Worm (Caenorhabditis elegans): ENCODE measurements around the gene F42A9.11.
A peak's percentile ranks its signal among the peaks of the same experiment; 100 is the strongest.

F42A9.11 gene

ce11 chrIV:8614680-8615079 lies 12.8 kb upstream of the F42A9.11 start, which contains the start of gene cyp-33E3:
TSS of gene cyp-33E3 (plus strand) at chrIV:8614995.
- no peak for TF ChIP-seq him-1 (tag; optimal IDR thresholded peaks at IDR 0.05)

DNA sequence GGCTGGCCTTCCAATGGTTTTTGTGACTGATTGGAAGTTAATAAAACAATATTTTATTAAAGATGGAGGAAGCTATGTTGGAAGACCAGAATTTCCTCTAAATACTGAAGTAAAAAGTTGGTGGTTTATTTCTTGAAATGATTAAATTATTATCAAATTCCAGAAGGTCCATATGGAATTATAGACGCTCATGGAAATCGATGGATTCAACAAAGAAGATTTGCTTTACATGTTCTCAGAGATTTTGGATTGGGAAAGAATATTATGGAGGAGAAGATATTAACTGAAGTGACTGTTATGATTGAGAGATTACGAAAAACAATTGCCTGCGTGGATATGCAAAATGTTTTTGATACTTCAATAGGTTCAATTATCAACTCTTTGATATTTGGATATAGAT lies 12.1 kb upstream of the F42A9.11 start:
- TF ChIP-seq dao-5 (tag; optimal IDR thresholded peaks at IDR 0.05) = no peak
- TF ChIP-seq W03F9.2 (tag; optimal IDR thresholded peaks at IDR 0.05) = no peak
- no peak for TF ChIP-seq him-1 (tag; optimal IDR thresholded peaks at IDR 0.05)

DNA sequence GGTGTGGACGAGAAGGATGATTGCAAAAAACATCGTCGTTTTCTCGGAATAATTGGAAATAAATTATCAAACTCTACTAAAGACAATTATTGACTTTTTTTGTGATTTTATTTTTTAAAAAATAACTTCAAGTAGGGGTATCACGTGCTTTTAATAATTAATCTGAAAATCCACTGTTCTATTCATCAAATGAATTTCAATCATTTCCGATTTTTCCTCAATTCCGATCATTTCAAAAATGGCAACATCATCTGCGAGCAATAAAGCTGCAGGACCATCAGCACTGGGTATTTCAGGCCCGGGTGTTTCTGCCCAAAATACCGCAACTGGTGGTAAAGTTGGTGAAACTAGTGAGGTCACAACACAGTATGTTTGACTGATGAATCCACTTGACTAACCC lies 10.4 kb upstream of the F42A9.11 start, which contains the start of the genes F42A9.7 and F42A9.3:
F42A9.7 (minus strand) TSS at position 101 of the 400 bp plus-strand sequence.
F42A9.3 (plus strand) TSS at position 214 of the 400 bp plus-strand sequence.
- no peak for TF ChIP-seq him-1 (tag; optimal IDR thresholded peaks at IDR 0.05)
- TF ChIP-seq dao-5 (tag; optimal IDR thresholded peaks at IDR 0.05) = no peak
- TF ChIP-seq W03F9.2 (tag; optimal IDR thresholded peaks at IDR 0.05) = no peak

ce11 chrIV:8618698-8619097 lies 8.7 kb upstream of the F42A9.11 start, which contains the start of gene F42A9.8:
TSS of gene F42A9.8 (minus strand) at chrIV:8618785.
- TF ChIP-seq dao-5 (tag; optimal IDR thresholded peaks at IDR 0.05) (no peak), him-1 (tag; optimal IDR thresholded peaks at IDR 0.05) (no peak), W03F9.2 (tag; optimal IDR thresholded peaks at IDR 0.05) (peak; percentile 20)

DNA sequence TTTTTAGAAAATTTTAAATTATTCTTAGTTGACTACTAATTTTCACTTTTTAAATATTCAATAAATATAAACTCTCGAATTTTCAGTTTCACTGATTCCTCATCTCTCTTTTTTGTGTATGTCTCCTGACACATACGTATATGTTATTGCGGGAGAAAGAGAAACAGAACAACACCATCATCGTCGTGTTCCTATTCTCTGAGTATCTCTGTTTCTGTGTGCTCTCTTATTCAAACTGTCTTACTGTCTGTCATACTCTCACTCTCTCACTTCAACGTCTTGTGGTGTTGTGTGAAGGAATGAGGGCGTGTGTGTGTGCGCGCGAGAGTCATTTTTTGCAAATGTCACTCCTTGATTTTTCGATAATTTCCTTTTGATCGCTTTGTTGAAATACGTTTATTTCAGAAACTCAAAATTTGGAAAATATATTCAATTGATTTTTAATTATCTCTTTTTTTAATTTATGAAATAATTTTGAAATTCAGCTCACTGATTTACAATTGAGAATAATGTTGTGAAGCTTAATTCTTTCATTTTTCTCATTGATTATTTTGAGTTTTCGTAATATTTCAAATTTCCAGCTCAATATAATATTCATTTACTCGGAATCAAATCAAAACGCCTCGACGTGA lies 7.2 kb upstream of the F42A9.11 start, which contains the start of gene lin-49:
lin-49 (plus strand) TSS at position 582 of the 632 bp plus-strand sequence.
- TF ChIP-seq him-1 (tag; optimal IDR thresholded peaks at IDR 0.05) (no peak), W03F9.2 (tag; optimal IDR thresholded peaks at IDR 0.05) (peak; percentile 61)

DNA sequence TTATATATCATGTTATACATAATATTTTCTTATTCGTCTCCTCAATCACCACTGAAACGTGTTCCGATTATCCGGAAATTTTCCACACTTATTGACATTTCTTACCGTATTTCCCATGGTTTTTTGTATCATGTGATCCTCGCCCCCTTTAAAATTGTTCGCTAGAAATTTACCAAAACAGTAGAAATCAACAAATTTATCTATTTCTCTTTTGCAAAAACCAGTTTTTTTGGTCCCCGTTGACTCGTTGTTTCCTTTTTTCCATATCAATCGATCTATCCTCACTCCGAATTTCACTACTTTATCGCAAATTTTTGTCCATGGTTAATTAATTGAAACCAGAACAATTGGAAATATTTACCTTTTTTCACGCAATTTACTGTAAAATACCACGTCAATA lies 1.7 kb upstream of the F42A9.11 start:
- TF ChIP-seq W03F9.2 (tag; optimal IDR thresholded peaks at IDR 0.05) = no peak
- TF ChIP-seq him-1 (tag; optimal IDR thresholded peaks at IDR 0.05) = no peak
- no peak for TF ChIP-seq dao-5 (tag; optimal IDR thresholded peaks at IDR 0.05)

DNA sequence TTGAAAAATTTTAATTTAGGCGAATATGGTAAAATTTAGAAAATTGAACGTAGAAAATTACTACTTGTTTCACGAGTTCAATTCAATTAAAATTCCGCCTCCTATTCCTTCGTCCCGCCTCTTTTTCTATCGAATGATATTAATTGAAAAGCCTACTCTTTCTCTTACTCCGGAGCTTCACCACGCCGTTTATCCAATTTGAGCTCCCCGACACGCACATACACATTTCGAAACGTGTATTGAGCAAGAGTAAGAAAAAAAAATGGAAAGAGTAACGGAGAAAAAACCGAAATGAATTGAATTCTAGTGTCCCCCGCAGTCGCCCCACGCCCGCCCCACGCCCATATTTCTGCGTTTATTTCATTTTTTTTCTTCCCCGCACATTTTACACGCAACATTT lies 1.1 kb upstream of the F42A9.11 start:
- TF ChIP-seq dao-5 (tag; optimal IDR thresholded peaks at IDR 0.05) (no peak), W03F9.2 (tag; optimal IDR thresholded peaks at IDR 0.05) (no peak), him-1 (tag; optimal IDR thresholded peaks at IDR 0.05) (no peak)

ce11 chrIV:8628262-8628661 lies 825 bp downstream of the F42A9.11 start:
- TF ChIP-seq dao-5 (tag; optimal IDR thresholded peaks at IDR 0.05) (no peak), W03F9.2 (tag; optimal IDR thresholded peaks at IDR 0.05) (no peak), him-1 (tag; optimal IDR thresholded peaks at IDR 0.05) (no peak)

DNA sequence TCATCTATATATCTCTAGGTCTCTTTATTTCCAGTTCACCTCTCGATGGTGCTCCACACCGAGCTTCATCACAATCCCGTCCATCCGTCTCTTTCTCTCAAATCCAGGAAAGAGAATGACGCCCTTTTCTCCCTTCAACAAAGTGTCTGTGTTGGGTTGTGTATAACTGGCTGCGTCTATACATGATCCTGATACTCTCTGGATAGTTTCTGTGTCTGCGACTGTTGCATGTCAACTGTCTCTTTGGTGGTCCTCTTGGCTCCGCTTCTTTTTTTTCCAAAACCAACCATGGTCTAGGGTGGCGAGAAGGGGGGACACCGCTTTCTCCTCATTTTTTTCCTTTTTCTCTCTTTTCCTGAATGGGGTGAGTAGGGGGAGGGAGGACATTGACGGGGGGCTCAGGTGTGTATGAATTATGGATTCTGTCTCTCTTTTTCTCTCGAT lies 2.2 kb downstream of the F42A9.11 start:
- TF ChIP-seq him-1 (tag; optimal IDR thresholded peaks at IDR 0.05) = peak; percentile 67
- TF ChIP-seq W03F9.2 (tag; optimal IDR thresholded peaks at IDR 0.05) = no peak
- no peak for TF ChIP-seq dao-5 (tag; optimal IDR thresholded peaks at IDR 0.05)

ce11 chrIV:8630243-8630642 lies 2.8 kb downstream of the F42A9.11 start:
- TF ChIP-seq W03F9.2 (tag; optimal IDR thresholded peaks at IDR 0.05) (no peak), him-1 (tag; optimal IDR thresholded peaks at IDR 0.05) (no peak), dao-5 (tag; optimal IDR thresholded peaks at IDR 0.05) (no peak)

ce11 chrIV:8631033-8631432 lies 3.6 kb downstream of the F42A9.11 start, which contains the start of gene dgk-4:
TSS of gene dgk-4 (plus strand) at chrIV:8631333.
- no peak for TF ChIP-seq dao-5 (tag; optimal IDR thresholded peaks at IDR 0.05)
- TF ChIP-seq W03F9.2 (tag; optimal IDR thresholded peaks at IDR 0.05) = no peak
- no peak for TF ChIP-seq him-1 (tag; optimal IDR thresholded peaks at IDR 0.05)

ce11 chrIV:8638761-8639160 lies 11.3 kb downstream of the F42A9.11 start, which contains the start of gene F42A9.9:
TSS of gene F42A9.9 (minus strand) at chrIV:8638861.
- TF ChIP-seq W03F9.2 (tag; optimal IDR thresholded peaks at IDR 0.05) (no peak), dao-5 (tag; optimal IDR thresholded peaks at IDR 0.05) (no peak), him-1 (tag; optimal IDR thresholded peaks at IDR 0.05) (no peak)

DNA sequence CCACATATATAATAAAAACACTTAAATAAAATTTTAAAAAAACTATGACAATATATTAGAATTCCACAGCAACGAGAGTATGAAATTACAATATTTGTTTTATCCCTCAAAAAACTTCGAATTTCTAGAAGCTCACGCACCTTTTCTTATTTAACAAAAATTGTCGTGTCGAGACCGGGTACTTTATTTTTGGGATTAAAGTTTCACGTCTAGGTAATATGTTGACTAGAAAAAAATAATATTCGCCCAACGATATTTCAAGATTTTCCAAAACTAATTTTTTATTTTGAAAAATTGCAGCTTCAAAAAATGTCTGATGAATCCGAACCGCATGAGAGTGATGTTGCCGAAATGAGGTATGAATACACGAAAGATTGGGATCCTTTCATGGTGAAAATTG lies 17.0 kb downstream of the F42A9.11 start, which contains the start of gene C49C8.3:
C49C8.3 (plus strand) TSS at position 301 of the 400 bp plus-strand sequence.
- TF ChIP-seq him-1 (tag; optimal IDR thresholded peaks at IDR 0.05) (no peak), W03F9.2 (tag; optimal IDR thresholded peaks at IDR 0.05) (no peak), dao-5 (tag; optimal IDR thresholded peaks at IDR 0.05) (no peak)

DNA sequence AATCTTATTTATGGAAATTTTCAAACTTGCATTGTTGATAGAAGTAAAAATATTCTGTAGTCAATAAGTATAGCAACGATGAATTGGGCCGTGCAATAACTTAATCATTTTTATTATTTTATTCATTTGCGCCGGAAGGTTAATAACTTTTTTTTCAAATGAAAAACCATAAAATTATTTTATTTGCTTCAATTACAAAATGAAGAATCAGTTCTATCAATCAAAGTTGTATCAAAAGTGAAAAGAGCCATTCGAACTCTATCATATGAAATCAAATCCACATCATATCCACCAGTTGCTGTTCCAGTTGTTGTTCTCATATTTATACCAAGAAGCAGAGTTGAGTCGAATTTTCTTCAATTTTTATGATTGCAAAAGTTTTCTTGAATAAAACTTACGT lies 21.1 kb downstream of the F42A9.11 start, which contains the start of gene cyp-33E1:
cyp-33E1 (minus strand) TSS at position 101 of the 400 bp plus-strand sequence.
- TF ChIP-seq dao-5 (tag; optimal IDR thresholded peaks at IDR 0.05) (no peak), him-1 (tag; optimal IDR thresholded peaks at IDR 0.05) (no peak), W03F9.2 (tag; optimal IDR thresholded peaks at IDR 0.05) (no peak)
